Worm (Caenorhabditis elegans): ENCODE measurements around the gene glr-1.

The glr-1 gene

DNA sequence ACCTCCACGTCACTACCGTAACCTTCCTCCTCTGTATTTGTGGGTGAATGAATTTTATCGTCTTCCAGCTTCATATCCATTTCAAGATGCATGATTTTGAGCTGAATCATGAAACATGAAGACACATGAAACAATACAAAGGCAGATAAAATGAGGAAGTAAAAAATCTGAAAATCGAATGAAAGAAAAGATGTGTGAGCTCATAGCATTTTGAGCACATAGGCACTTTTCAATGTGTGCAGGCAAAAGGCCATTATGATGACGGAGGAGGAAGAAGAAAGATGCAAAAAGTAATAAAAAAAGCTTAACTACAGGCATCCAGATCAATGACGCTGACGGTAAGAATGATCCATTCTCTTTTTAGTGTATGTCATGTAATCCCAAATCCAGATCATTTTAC, 9.3 kb upstream of the glr-1 start, which contains the start of gene ztf-30:
TSS of gene ztf-30 (minus strand) at position 101 of the 400 bp plus-strand sequence.
- no peak for TF ChIP-seq jun-1 (tag; optimal IDR thresholded peaks at IDR 0.05)

DNA sequence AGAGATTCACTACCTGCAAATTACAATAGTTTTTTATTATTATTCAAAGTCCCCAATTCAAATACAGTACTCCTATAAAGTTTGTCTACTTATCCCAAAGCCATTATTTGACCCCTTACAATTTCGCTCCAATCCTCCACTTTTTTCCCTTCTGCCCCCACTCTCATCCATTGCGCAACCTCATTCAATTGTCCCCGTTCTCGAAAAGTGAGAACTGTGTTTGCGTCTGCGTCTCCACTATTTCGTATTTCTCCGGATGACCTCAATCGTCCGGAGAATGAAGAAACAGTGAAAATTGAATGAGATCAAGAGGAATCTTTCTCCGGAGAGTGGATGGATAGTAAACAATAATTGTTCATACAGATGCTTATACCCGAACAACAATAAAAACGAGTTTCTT, 8.2 kb upstream of the glr-1 start:
- TF ChIP-seq nhr-23 (tag; optimal IDR thresholded peaks at IDR 0.05) (peak; percentile 86), snpc-4 (tag; optimal IDR thresholded peaks at IDR 0.05) (no peak)

DNA sequence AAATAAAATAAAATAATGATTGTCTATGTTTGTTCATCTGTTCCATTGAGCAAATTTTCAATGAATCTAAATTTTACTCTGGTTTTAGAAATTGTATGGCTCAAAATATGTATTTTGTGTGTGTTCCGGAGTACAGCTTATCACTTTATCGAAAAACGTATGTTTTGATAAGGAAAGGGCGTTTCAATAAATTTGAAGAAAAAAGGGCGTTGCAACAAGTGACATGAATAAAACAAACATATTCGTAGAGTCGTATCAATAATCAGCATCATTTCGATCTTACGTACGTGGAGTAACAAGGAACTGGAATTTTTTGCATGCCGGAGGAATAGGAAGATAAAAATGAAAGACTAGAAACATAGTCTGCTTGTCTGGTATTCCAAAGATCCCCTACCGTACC, 5.6 kb upstream of the glr-1 start:
- TF ChIP-seq elt-2 (tag; optimal IDR thresholded peaks at IDR 0.05) (peak; percentile 69), ceh-9 (tag; optimal IDR thresholded peaks at IDR 0.05) (no peak), pqm-1 (tag; optimal IDR thresholded peaks at IDR 0.05) (peak; percentile 78)

DNA sequence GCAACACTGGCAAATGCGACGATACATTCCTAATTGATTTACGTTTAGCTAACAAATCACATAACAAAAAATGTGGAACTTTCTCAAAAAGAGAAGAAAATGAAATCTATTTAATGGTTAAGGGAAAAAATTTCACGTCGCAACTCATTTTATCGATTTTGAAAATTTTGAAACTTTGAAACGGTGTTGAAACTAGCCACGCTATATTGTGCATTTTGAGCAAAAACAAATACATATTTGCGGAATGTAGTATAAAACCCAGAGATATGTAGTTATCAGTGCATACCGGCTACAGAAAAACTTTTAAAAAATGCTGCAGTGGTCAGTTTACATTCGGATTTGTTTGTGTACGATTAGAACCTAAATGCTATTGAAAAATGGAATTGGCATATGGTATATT, 5.2 kb upstream of the glr-1 start, which contains the start of gene C06E1.7:
TSS of gene C06E1.7 (minus strand) at position 101 of the 400 bp plus-strand sequence.
- TF ChIP-seq ztf-4 (tag; optimal IDR thresholded peaks at IDR 0.05) (no peak), tbx-2 (tag; optimal IDR thresholded peaks at IDR 0.05) (no peak), elt-3 (tag; optimal IDR thresholded peaks at IDR 0.05) (no peak), unc-62 (GFP tag; optimal IDR thresholded peaks at IDR 0.05) (no peak), aly-2 (tag; optimal IDR thresholded peaks at IDR 0.05) (no peak), fkh-2 (tag; optimal IDR thresholded peaks at IDR 0.05) (no peak), lsy-12 (tag; optimal IDR thresholded peaks at IDR 0.05) (no peak), mml-1 (tag; optimal IDR thresholded peaks at IDR 0.05) (no peak), elt-2 (tag; optimal IDR thresholded peaks at IDR 0.05) (no peak), daf-12 (tag; optimal IDR thresholded peaks at IDR 0.05) (no peak), ceh-16 (tag; optimal IDR thresholded peaks at IDR 0.05) (no peak), skn-1 (tag; optimal IDR thresholded peaks at IDR 0.05) (no peak), pha-4 (tag; optimal IDR thresholded peaks at IDR 0.05) (no peak), ZK546.5 (tag; optimal IDR thresholded peaks at IDR 0.05) (no peak), R02D3.7 (tag; optimal IDR thresholded peaks at IDR 0.05) (no peak)

DNA sequence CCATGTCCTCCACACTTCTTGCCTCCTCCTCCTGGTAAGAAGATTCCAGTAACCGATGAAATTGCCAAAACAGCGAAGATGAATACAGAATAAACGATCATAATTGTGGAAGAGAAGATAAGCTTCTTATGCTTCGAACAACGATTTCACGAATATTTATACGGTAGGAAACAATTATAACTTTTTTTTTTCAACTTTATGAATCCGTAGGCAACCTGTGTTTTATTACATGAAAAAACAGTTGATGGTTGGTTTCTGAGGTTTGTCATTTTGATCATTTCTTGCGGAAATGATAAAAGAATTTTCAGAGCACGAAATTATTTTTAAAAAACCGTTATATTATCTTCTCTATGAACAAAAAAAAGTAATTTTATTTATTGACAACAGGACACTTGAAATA, 2.4 kb upstream of the glr-1 start, which contains the start of gene fipr-16:
TSS of gene fipr-16 (minus strand) at position 101 of the 400 bp plus-strand sequence.
- no peak for TF ChIP-seq pha-4 (tag; optimal IDR thresholded peaks at IDR 0.05)
- TF ChIP-seq jun-1 (tag; optimal IDR thresholded peaks at IDR 0.05): no peak
- TF ChIP-seq ZK546.5 (tag; optimal IDR thresholded peaks at IDR 0.05): no peak
- no peak for TF ChIP-seq aly-2 (tag; optimal IDR thresholded peaks at IDR 0.05)
- TF ChIP-seq unc-39 (tag; optimal IDR thresholded peaks at IDR 0.05): no peak
- no peak for TF ChIP-seq ceh-16 (tag; optimal IDR thresholded peaks at IDR 0.05)
- no peak for TF ChIP-seq nhr-28 (tag; optimal IDR thresholded peaks at IDR 0.05)
- TF ChIP-seq R02D3.7 (tag; optimal IDR thresholded peaks at IDR 0.05): no peak
- TF ChIP-seq elt-1 (tag; optimal IDR thresholded peaks at IDR 0.05): no peak
- no peak for TF ChIP-seq fkh-10 (GFP tag; optimal IDR thresholded peaks at IDR 0.05)
- no peak for TF ChIP-seq lin-15B (tag; optimal IDR thresholded peaks at IDR 0.05)
- TF ChIP-seq nhr-11 (tag; optimal IDR thresholded peaks at IDR 0.05): no peak
- no peak for TF ChIP-seq zag-1 (tag; optimal IDR thresholded peaks at IDR 0.05)
- no peak for TF ChIP-seq egl-27 (tag; optimal IDR thresholded peaks at IDR 0.05)
- no peak for TF ChIP-seq nhr-77 (tag; optimal IDR thresholded peaks at IDR 0.05)
- TF ChIP-seq nhr-43 (tag; optimal IDR thresholded peaks at IDR 0.05; ENCODE audit: poor library complexity, severe bottlenecking): no peak
- TF ChIP-seq nfya-1 (tag; optimal IDR thresholded peaks at IDR 0.05; ENCODE audit: insufficient read depth): no peak
- TF ChIP-seq elt-2 (tag; optimal IDR thresholded peaks at IDR 0.05): no peak

DNA sequence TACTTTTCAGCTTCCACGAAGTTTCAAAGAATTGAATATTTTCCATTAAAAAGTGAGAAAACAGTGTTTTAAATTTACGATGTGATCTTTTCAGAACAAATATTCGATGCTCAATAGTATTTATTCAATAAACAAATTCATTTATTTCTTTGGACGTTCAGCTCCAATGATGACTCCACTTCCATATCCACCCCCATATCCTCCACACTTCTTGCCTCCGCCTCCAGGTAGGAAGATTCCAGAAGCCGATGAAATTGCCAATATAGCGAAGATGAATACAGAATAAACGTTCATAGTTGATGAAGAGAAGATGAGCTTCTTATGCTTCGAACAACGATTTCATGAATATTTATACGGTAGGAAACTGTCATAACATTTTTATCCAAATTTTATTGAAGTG, 753 bp upstream of the glr-1 start, which contains the start of gene fip-3:
TSS of gene fip-3 (minus strand) at position 294 of the 400 bp plus-strand sequence.
- TF ChIP-seq eor-1 (tag; optimal IDR thresholded peaks at IDR 0.05): no peak
- TF ChIP-seq elt-2 (tag; optimal IDR thresholded peaks at IDR 0.05): no peak
- no peak for TF ChIP-seq skn-1 (tag; optimal IDR thresholded peaks at IDR 0.05)
